Fruit fly (Drosophila melanogaster) whole organism, embryonic: Measurements from ENCODE around the gene Cyt-c1.

Source experiments
- CG10366 ChIP-seq: fragments of 200-800 bp; sonication (Bioruptor generic); IDR thresholded peaks from 2 replicates; pipeline ENCODE4 v1.3.6; 2022; ENCODE audit warnings: missing biosample characterization, missing genetic modification characterization
- CG11093 ChIP-seq: fragments of 200-800 bp; sonication (Bioruptor generic); IDR thresholded peaks from 3 replicates; pipeline ENCODE4 v1.3.6; 2022; ENCODE audit warnings: missing biosample characterization, missing genetic modification characterization
- CG11696 ChIP-seq: fragments of 200-800 bp; sonication (Bioruptor generic); IDR thresholded peaks from 2 replicates; pipeline ENCODE4 v1.3.6; 2022; ENCODE audit warnings: missing biosample characterization, missing genetic modification characterization
- CG12104 ChIP-seq: fragments of 200-800 bp; sonication (Bioruptor generic); optimal IDR thresholded peaks from 3 replicates; lab custom pipeline; 2016; ENCODE audit warnings: missing biosample characterization, missing genetic modification characterization
- CG12236 ChIP-seq: fragments of 200-800 bp; sonication (Bioruptor generic); optimal IDR thresholded peaks from 2 replicates; lab custom pipeline; 2016; ENCODE audit warnings: missing biosample characterization, missing genetic modification characterization
- CG13123 ChIP-seq: fragments of 200-800 bp; sonication (Bioruptor generic); optimal IDR thresholded peaks from 2 replicates; lab custom pipeline; 2016; ENCODE audit warnings: missing biosample characterization, missing genetic modification characterization
- CG14860 ChIP-seq: fragments of 200-800 bp; sonication (Bioruptor generic); IDR thresholded peaks from 3 replicates; pipeline ENCODE4 v1.3.6; 2022; ENCODE audit warnings: missing biosample characterization, missing genetic modification characterization; ENCODE audit not compliant: partially characterized antibody
- CG15011 ChIP-seq: fragments of 200-800 bp; sonication (Bioruptor generic); optimal IDR thresholded peaks from 3 replicates; lab custom pipeline; 2018; ENCODE audit warnings: missing biosample characterization, mild to moderate bottlenecking, missing genetic modification characterization
- CG16815 ChIP-seq: fragments of 200-800 bp; sonication (Bioruptor generic); optimal IDR thresholded peaks from 3 replicates; lab custom pipeline; 2017; ENCODE audit warnings: missing biosample characterization, mild to moderate bottlenecking, missing genetic modification characterization
- CG31388 ChIP-seq: fragments of 200-800 bp; sonication (Bioruptor generic); optimal IDR thresholded peaks from 2 replicates; lab custom pipeline; 2016; ENCODE audit warnings: missing biosample characterization, missing genetic modification characterization
- CG3163 ChIP-seq: fragments of 200-800 bp; sonication (Bioruptor generic); optimal IDR thresholded peaks from 3 replicates; lab custom pipeline; 2016; ENCODE audit warnings: missing biosample characterization, missing genetic modification characterization
- CG3838 ChIP-seq: fragments of 200-800 bp; sonication (Bioruptor generic); optimal IDR thresholded peaks from 3 replicates; lab custom pipeline; 2016; ENCODE audit warnings: missing biosample characterization, missing genetic modification characterization
- CG6791 ChIP-seq: fragments of 200-800 bp; sonication (Bioruptor generic); IDR thresholded peaks from 3 replicates; pipeline ENCODE4 v1.3.6; 2022; ENCODE audit warnings: missing biosample characterization, missing genetic modification characterization; ENCODE audit not compliant: partially characterized antibody
- CG6854 ChIP-seq: fragments of 200-800 bp; sonication (Bioruptor generic); optimal IDR thresholded peaks from 3 replicates; lab custom pipeline; 2017; ENCODE audit warnings: missing biosample characterization, mild to moderate bottlenecking, missing genetic modification characterization
- CG7839 ChIP-seq: fragments of 200-800 bp; sonication (Bioruptor generic); optimal IDR thresholded peaks from 3 replicates; lab custom pipeline; 2018; ENCODE audit warnings: missing biosample characterization, mild to moderate bottlenecking, missing genetic modification characterization, moderate library complexity
- CG7963 ChIP-seq: fragments of 200-800 bp; sonication (Bioruptor generic); IDR thresholded peaks from 3 replicates; pipeline ENCODE4 v1.3.6; 2022; ENCODE audit warnings: missing biosample characterization, missing genetic modification characterization; ENCODE audit not compliant: partially characterized antibody
- CG8765 ChIP-seq: fragments of 200-800 bp; sonication (Bioruptor generic); IDR thresholded peaks from 2 replicates; pipeline ENCODE4 v1.3.6; 2022; ENCODE audit warnings: missing biosample characterization, missing genetic modification characterization
- CkIIα-i1 ChIP-seq: fragments of 200-800 bp; sonication (Bioruptor generic); IDR thresholded peaks from 2 replicates; pipeline ENCODE4 v1.3.6; 2022; ENCODE audit warnings: missing biosample characterization, missing genetic modification characterization
- CoRest ChIP-seq: fragments of 200-800 bp; sonication (Bioruptor generic); optimal IDR thresholded peaks from 3 replicates; lab custom pipeline; 2018; ENCODE audit warnings: missing biosample characterization, mild to moderate bottlenecking, missing genetic modification characterization, moderate library complexity
- CrebB ChIP-seq: fragments of 200-800 bp; sonication (Bioruptor generic); optimal IDR thresholded peaks from 3 replicates; lab custom pipeline; 2018; ENCODE audit warnings: missing biosample characterization, mild to moderate bottlenecking, missing genetic modification characterization
- Dip3 ChIP-seq: fragments of 200-800 bp; sonication (Bioruptor generic); optimal IDR thresholded peaks from 3 replicates; lab custom pipeline; 2016; ENCODE audit warnings: missing biosample characterization, missing genetic modification characterization
- GATAe ChIP-seq: fragments of 200-800 bp; sonication (Bioruptor generic); conservative IDR thresholded peaks from 2 replicates; pipeline ENCODE4 v1.3.6; 2022; ENCODE audit warnings: missing biosample characterization, missing genetic modification characterization
- Hr78 ChIP-seq, 2 experiments: fragments of 200-800 bp in 1 of 2; fragments of >200 bp in 1 of 2; sonication (Bioruptor generic) in 1 of 2; optimal IDR thresholded peaks; 2 replicates each; lab custom pipeline; 2017 to 2019; ENCODE audit warnings: missing biosample characterization in 2 of 2, missing genetic modification characterization in 2 of 2, mild to moderate bottlenecking in 1 of 2, moderate library complexity in 1 of 2
- Jarid2 ChIP-seq: fragments of 200-800 bp; sonication (Bioruptor generic); optimal IDR thresholded peaks from 3 replicates; lab custom pipeline; 2017; ENCODE audit warnings: mild to moderate bottlenecking, missing biosample characterization, missing genetic modification reagents, missing genetic modification characterization
- MTF-1 ChIP-seq: fragments of 200-800 bp; sonication (Bioruptor generic); optimal IDR thresholded peaks from 2 replicates; lab custom pipeline; 2018; ENCODE audit warnings: missing biosample characterization, mild to moderate bottlenecking, missing genetic modification characterization, borderline replicate concordance
- NC2β ChIP-seq: fragments of 200-800 bp; sonication (Bioruptor generic); optimal IDR thresholded peaks from 2 replicates; lab custom pipeline; 2016; ENCODE audit warnings: missing biosample characterization, missing genetic modification characterization
- Opbp ChIP-seq: fragments of 200-800 bp; sonication (Bioruptor generic); IDR thresholded peaks from 3 replicates; pipeline ENCODE4 v1.3.6; 2022; ENCODE audit warnings: missing biosample characterization, missing genetic modification characterization; ENCODE audit not compliant: partially characterized antibody
- Rfx ChIP-seq: fragments of 200-800 bp; sonication (Bioruptor generic); IDR thresholded peaks from 2 replicates; pipeline ENCODE4 v1.3.6; 2022; ENCODE audit warnings: missing biosample characterization, missing genetic modification characterization
- Scr ChIP-seq: fragments of 200-800 bp; sonication (Bioruptor generic); IDR thresholded peaks from 2 replicates; pipeline ENCODE4 v1.3.6; 2022; ENCODE audit warnings: missing biosample characterization, missing genetic modification characterization; ENCODE audit not compliant: partially characterized antibody
- Trl ChIP-seq, 3 experiments: fragments of >200 bp in 2 of 3; fragments of 200-800 bp in 1 of 3; sonication (Bioruptor generic) in 1 of 3; optimal IDR thresholded peaks; 2 replicates in 1 of 3; 3 replicates in 2 of 3; lab custom pipeline; 2016 to 2017; ENCODE audit warnings: missing biosample characterization in 1 of 3, missing genetic modification characterization in 1 of 3
- dan ChIP-seq: fragments of 200-800 bp; sonication (Bioruptor generic); IDR thresholded peaks from 2 replicates; pipeline ENCODE4 v1.3.6; 2022; ENCODE audit warnings: missing biosample characterization, missing genetic modification characterization
- fd102C ChIP-seq: fragments of 200-800 bp; sonication (Bioruptor generic); optimal IDR thresholded peaks from 2 replicates; lab custom pipeline; 2018; ENCODE audit warnings: missing biosample characterization, mild to moderate bottlenecking, missing genetic modification characterization, moderate library complexity
- fd3F ChIP-seq: fragments of 200-800 bp; sonication (Bioruptor generic); optimal IDR thresholded peaks from 2 replicates; lab custom pipeline; 2018; ENCODE audit warnings: missing biosample characterization, mild to moderate bottlenecking, missing genetic modification characterization, moderate library complexity
- gcm2 ChIP-seq: fragments of 200-800 bp; sonication (Bioruptor generic); optimal IDR thresholded peaks from 2 replicates; lab custom pipeline; 2016; ENCODE audit warnings: missing biosample characterization, missing genetic modification characterization
- gro ChIP-seq: fragments of 200-800 bp; sonication (Bioruptor generic); optimal IDR thresholded peaks from 2 replicates; lab custom pipeline; 2016; ENCODE audit warnings: missing biosample characterization, missing genetic modification characterization
- gsb ChIP-seq: fragments of 200-800 bp; sonication (Bioruptor generic); IDR thresholded peaks from 2 replicates; pipeline ENCODE4 v1.3.6; 2022; ENCODE audit warnings: missing biosample characterization, missing genetic modification characterization
- gsb-n ChIP-seq: fragments of 200-800 bp; sonication (Bioruptor generic); optimal IDR thresholded peaks from 3 replicates; lab custom pipeline; 2018; ENCODE audit warnings: missing biosample characterization, mild to moderate bottlenecking, missing genetic modification characterization
- jumu ChIP-seq: fragments of 200-800 bp; sonication (Bioruptor generic); optimal IDR thresholded peaks from 3 replicates; lab custom pipeline; 2016; ENCODE audit warnings: missing biosample characterization, missing genetic modification characterization
- klu ChIP-seq: fragments of 200-800 bp; sonication (Bioruptor generic); IDR thresholded peaks from 2 replicates; pipeline ENCODE4 v1.3.6; 2022; ENCODE audit warnings: missing biosample characterization, missing genetic modification characterization
- lola ChIP-seq, 3 experiments: fragments of >200 bp in 2 of 3; fragments of 200-800 bp in 1 of 3; sonication (Bioruptor generic) in 1 of 3; optimal IDR thresholded peaks; 2 replicates each; lab custom pipeline; 2017 to 2019; ENCODE audit warnings: missing biosample characterization in 3 of 3, missing genetic modification characterization in 3 of 3, mild to moderate bottlenecking in 1 of 3, moderate library complexity in 1 of 3
- nom ChIP-seq: fragments of 200-800 bp; sonication (Bioruptor generic); optimal IDR thresholded peaks from 2 replicates; lab custom pipeline; 2017; ENCODE audit warnings: missing biosample characterization, missing genetic modification characterization, mild to moderate bottlenecking, moderate library complexity, missing genetic modification reagents
- pzg ChIP-seq: fragments of 200-800 bp; sonication (Bioruptor generic); optimal IDR thresholded peaks from 3 replicates; lab custom pipeline; 2018; ENCODE audit warnings: missing biosample characterization, mild to moderate bottlenecking, missing genetic modification characterization, moderate library complexity
- row ChIP-seq: fragments of 200-800 bp; sonication (Bioruptor generic); IDR thresholded peaks from 3 replicates; pipeline ENCODE4 v1.3.6; 2022; ENCODE audit warnings: missing biosample characterization, missing genetic modification characterization
- salm ChIP-seq: fragments of 200-800 bp; sonication (Bioruptor generic); optimal IDR thresholded peaks from 2 replicates; lab custom pipeline; 2018; ENCODE audit warnings: missing biosample characterization, mild to moderate bottlenecking, missing genetic modification characterization
- stwl ChIP-seq: fragments of 200-800 bp; sonication (Bioruptor generic); optimal IDR thresholded peaks from 3 replicates; lab custom pipeline; 2018; ENCODE audit warnings: missing biosample characterization, mild to moderate bottlenecking, missing genetic modification characterization, moderate library complexity
- tap ChIP-seq: fragments of 200-800 bp; optimal IDR thresholded peaks from 3 replicates; lab custom pipeline; 2019; ENCODE audit warnings: missing biosample characterization, mild to moderate bottlenecking, missing genetic modification characterization, moderate library complexity
- wdn ChIP-seq: fragments of 200-800 bp; sonication (Bioruptor generic); IDR thresholded peaks from 2 replicates; pipeline ENCODE4 v1.3.6; 2022; ENCODE audit warnings: missing biosample characterization, missing genetic modification characterization
- zen ChIP-seq: fragments of 200-800 bp; sonication (Bioruptor generic); optimal IDR thresholded peaks from 3 replicates; lab custom pipeline; 2018; ENCODE audit warnings: missing biosample characterization, mild to moderate bottlenecking, missing genetic modification characterization, moderate library complexity

Gene Cyt-c1

DNA sequence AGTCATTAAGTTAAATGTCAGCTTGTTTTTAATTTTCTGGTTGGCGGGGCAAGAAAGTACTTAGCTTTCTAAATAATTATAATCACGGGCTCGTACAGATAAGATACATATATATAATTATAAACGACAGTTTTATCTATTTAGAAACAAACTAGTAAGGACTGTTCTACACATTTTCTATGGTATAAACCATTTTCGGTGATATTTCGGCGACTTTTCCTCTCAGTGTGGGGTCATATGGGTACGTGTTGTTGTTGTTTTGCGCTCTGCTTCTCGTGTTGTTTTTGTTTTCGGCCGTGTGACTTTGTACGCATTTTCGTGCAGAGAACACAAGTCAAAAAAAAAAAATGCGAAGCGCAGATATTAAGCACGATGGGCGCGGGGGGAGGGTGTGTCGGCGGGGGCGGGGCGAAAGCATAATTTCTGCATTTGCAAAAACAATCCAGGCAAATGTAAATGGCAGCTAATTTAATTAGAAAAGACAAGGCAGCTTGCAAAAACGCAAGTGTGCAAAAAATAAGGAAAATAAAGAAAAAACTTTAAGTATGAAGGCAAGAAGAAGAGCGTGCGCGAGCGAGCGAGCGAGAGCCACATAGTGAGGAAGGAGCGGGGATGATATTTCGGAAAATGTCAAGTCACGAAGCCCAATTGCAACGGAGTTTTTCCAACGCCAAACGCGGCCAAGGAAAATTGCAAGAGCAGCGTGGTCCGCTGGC is 5.3 kb downstream of the Cyt-c1 start (continued):
- TF ChIP-seq gro (GFP tag; lab: Kevin White, UChicago): no peak
- no peak for TF ChIP-seq CkIIα-i1 (GFP tag; lab: Robert Waterston, UW)
- TF ChIP-seq Jarid2 (GFP tag; lab: Kevin White, UChicago): no peak
- no peak for TF ChIP-seq gsb-n (tag; lab: Kevin White, UChicago)
- no peak for TF ChIP-seq CG13123 (GFP tag; lab: Kevin White, UChicago)
- no peak for TF ChIP-seq GATAe
- TF ChIP-seq CG11696 (GFP tag; lab: Robert Waterston, UW): no peak
- no peak for TF ChIP-seq CG15011 (GFP tag; lab: Kevin White, UChicago)
- TF ChIP-seq CoRest (tag; lab: Kevin White, UChicago): peak; percentile 30
- no peak for TF ChIP-seq CG12104 (GFP tag; lab: Kevin White, UChicago)
- no peak for TF ChIP-seq CG31388
- no peak for TF ChIP-seq tap (tag; lab: Kevin White, UChicago)
- no peak for TF ChIP-seq CG7963 (GFP tag; lab: Robert Waterston, UW)
- TF ChIP-seq MTF-1: no peak
- TF ChIP-seq CrebB (tag; lab: Kevin White, UChicago): no peak
- no peak for TF ChIP-seq zen
- no peak for TF ChIP-seq Opbp (GFP tag; lab: Robert Waterston, UW)
- TF ChIP-seq CG11093 (GFP tag; lab: Robert Waterston, UW): 0 out of 3 replicates have a peak, but pooled peaks have one; percentile 19
- no peak for TF ChIP-seq salm (tag; lab: Kevin White, UChicago)
- TF ChIP-seq gsb (GFP tag; lab: Robert Waterston, UW): no peak
- peak in 1 of 2 experiments; percentile 26 for TF ChIP-seq Hr78 (GFP tag; optimal IDR thresholded peaks at IDR 0.05; lab: Kevin White, UChicago)
- TF ChIP-seq klu (GFP tag; lab: Robert Waterston, UW): no peak
- no peak for TF ChIP-seq gcm2 (GFP tag; lab: Kevin White, UChicago)
- no peak for TF ChIP-seq CG3163
- no peak for TF ChIP-seq Dip3 (GFP tag; lab: Kevin White, UChicago)
- no peak for TF ChIP-seq CG16815 (GFP tag; lab: Kevin White, UChicago)
- TF ChIP-seq CG7839 (tag; lab: Kevin White, UChicago): peak; percentile 60
- TF ChIP-seq CG6791 (GFP tag; lab: Robert Waterston, UW): no peak
- TF ChIP-seq jumu: no peak
- TF ChIP-seq Trl (optimal IDR thresholded peaks at IDR 0.05; lab: Kevin White, UChicago): no peak
- TF ChIP-seq Trl (GFP tag; optimal IDR thresholded peaks at IDR 0.05; lab: Kevin White, UChicago): no peak
- no peak for TF ChIP-seq CG12236
- TF ChIP-seq stwl (tag; lab: Kevin White, UChicago): no peak
- TF ChIP-seq NC2β (GFP tag; lab: Kevin White, UChicago): no peak
- no peak for TF ChIP-seq dan
- no peak for TF ChIP-seq CG14860 (GFP tag; lab: Robert Waterston, UW)
- TF ChIP-seq wdn (GFP tag; lab: Robert Waterston, UW): no peak
- no peak for TF ChIP-seq pzg
- TF ChIP-seq fd3F (GFP tag; lab: Kevin White, UChicago): no peak
- TF ChIP-seq Scr (GFP tag; lab: Robert Waterston, UW): no peak
- TF ChIP-seq CG3838 (GFP tag; lab: Kevin White, UChicago): no peak
- TF ChIP-seq Rfx (GFP tag; lab: Robert Waterston, UW): 0 out of 2 replicates have a peak, but pooled peaks have one; percentile 16
- peak; percentile 51 for TF ChIP-seq CG10366 (GFP tag; lab: Robert Waterston, UW)
- no peak for TF ChIP-seq lola (GFP tag; optimal IDR thresholded peaks at IDR 0.05; lab: Kevin White, UChicago)
- TF ChIP-seq CG8765: no peak
- peak; percentile 78 for TF ChIP-seq nom (GFP tag; lab: Kevin White, UChicago)
- TF ChIP-seq CG6854 (GFP tag; lab: Kevin White, UChicago): no peak
- peak; percentile 48; the same call in 2 of the 3 replicates for TF ChIP-seq row (GFP tag; lab: Robert Waterston, UW)
- no peak for TF ChIP-seq fd102C (GFP tag; lab: Kevin White, UChicago)
